Fruit fly (Drosophila melanogaster) whole organism, prepupa: Measurements from ENCODE around the gene CG9147.

Source experiments
- CG10631 ChIP-seq: fragments of 200-800 bp; sonication (Bioruptor generic); optimal IDR thresholded peaks from 2 replicates; lab custom pipeline; 2016; ENCODE audit warnings: missing biosample characterization, missing genetic modification characterization
- CG11902 ChIP-seq: fragments of 200-800 bp; sonication (Bioruptor generic); optimal IDR thresholded peaks from 3 replicates; lab custom pipeline; 2016; ENCODE audit warnings: missing biosample characterization, missing genetic modification characterization
- CG15336 ChIP-seq: fragments of 200-800 bp; sonication (Bioruptor generic); IDR thresholded peaks from 2 replicates; pipeline ENCODE4 v1.3.6; 2022; ENCODE audit warnings: missing biosample characterization, missing genetic modification characterization
- CG1621 ChIP-seq: fragments of 200-800 bp; sonication (Bioruptor generic); optimal IDR thresholded peaks from 3 replicates; lab custom pipeline; 2018; ENCODE audit warnings: missing biosample characterization, mild to moderate bottlenecking, missing genetic modification characterization
- CG16779 ChIP-seq: fragments of 200-800 bp; sonication (Bioruptor generic); optimal IDR thresholded peaks from 3 replicates; lab custom pipeline; 2017; ENCODE audit warnings: missing biosample characterization, mild to moderate bottlenecking, missing genetic modification characterization
- CG3032 ChIP-seq: fragments of 200-800 bp; optimal IDR thresholded peaks from 2 replicates; lab custom pipeline; 2019; ENCODE audit warnings: missing biosample characterization, mild to moderate bottlenecking, missing genetic modification characterization, moderate library complexity
- CG31627 ChIP-seq: fragments of 200-800 bp; sonication (Bioruptor generic); optimal IDR thresholded peaks from 3 replicates; lab custom pipeline; 2016; ENCODE audit warnings: missing biosample characterization, missing genetic modification characterization
- CG32006 ChIP-seq: fragments of 200-800 bp; sonication (Bioruptor generic); optimal IDR thresholded peaks from 3 replicates; lab custom pipeline; 2017; ENCODE audit warnings: missing biosample characterization, mild to moderate bottlenecking, missing genetic modification characterization
- CG3919 ChIP-seq: fragments of 200-800 bp; sonication (Bioruptor generic); optimal IDR thresholded peaks from 3 replicates; lab custom pipeline; 2016; ENCODE audit warnings: missing biosample characterization, missing genetic modification characterization
- CG4318 ChIP-seq: fragments of 200-800 bp; sonication (Bioruptor generic); optimal IDR thresholded peaks from 3 replicates; lab custom pipeline; 2017; ENCODE audit warnings: missing biosample characterization, mild to moderate bottlenecking, missing genetic modification characterization
- CG6163 ChIP-seq: fragments of 200-800 bp; sonication (Bioruptor generic); IDR thresholded peaks from 3 replicates; pipeline ENCODE4 v1.3.6; 2022; ENCODE audit warnings: missing biosample characterization, missing genetic modification characterization
- CG6276 ChIP-seq: fragments of 200-800 bp; sonication (Bioruptor generic); optimal IDR thresholded peaks from 2 replicates; lab custom pipeline; 2017; ENCODE audit warnings: missing biosample characterization, mild to moderate bottlenecking, missing genetic modification characterization
- CG6792 ChIP-seq: fragments of 200-800 bp; sonication (Bioruptor generic); optimal IDR thresholded peaks from 3 replicates; lab custom pipeline; 2016; ENCODE audit warnings: missing biosample characterization, missing genetic modification characterization
- CG6854 ChIP-seq: fragments of 200-800 bp; sonication (Bioruptor generic); optimal IDR thresholded peaks from 2 replicates; lab custom pipeline; 2017; ENCODE audit warnings: missing biosample characterization, mild to moderate bottlenecking, missing genetic modification characterization
- CG7368 ChIP-seq: fragments of 200-800 bp; sonication (Bioruptor generic); optimal IDR thresholded peaks from 3 replicates; lab custom pipeline; 2016; ENCODE audit warnings: missing biosample characterization, missing genetic modification characterization
- CG8119 ChIP-seq: fragments of 200-800 bp; sonication (Bioruptor generic); IDR thresholded peaks from 3 replicates; pipeline ENCODE4 v1.3.6; 2022; ENCODE audit warnings: missing biosample characterization, missing genetic modification characterization
- CG8632 ChIP-seq: fragments of 200-800 bp; sonication (Bioruptor generic); optimal IDR thresholded peaks from 3 replicates; lab custom pipeline; 2016; ENCODE audit warnings: missing biosample characterization, missing genetic modification characterization
- Eip75B ChIP-seq: fragments of 200-800 bp; sonication (Bioruptor generic); optimal IDR thresholded peaks from 3 replicates; lab custom pipeline; 2016; ENCODE audit warnings: missing biosample characterization, missing genetic modification characterization
- Eip78C ChIP-seq: fragments of 200-800 bp; sonication (Bioruptor generic); peaks from one replicate; lab custom pipeline; 2016; ENCODE audit warnings: missing biosample characterization, missing genetic modification characterization
- Ets96B ChIP-seq: fragments of 200-800 bp; optimal IDR thresholded peaks from 2 replicates; lab custom pipeline; 2019; ENCODE audit warnings: missing biosample characterization, mild to moderate bottlenecking, missing genetic modification characterization, moderate library complexity
- Gug ChIP-seq: fragments of 200-800 bp; sonication (Bioruptor generic); IDR thresholded peaks from 2 replicates; pipeline ENCODE4 v1.3.6; 2022; ENCODE audit warnings: missing biosample characterization, missing genetic modification characterization
- Hr38 ChIP-seq: sonication (Bioruptor generic); optimal IDR thresholded peaks from 2 replicates; lab custom pipeline; 2016; ENCODE audit warnings: missing biosample characterization, missing genetic modification characterization
- Hr4 ChIP-seq: fragments of 200-800 bp; sonication (Bioruptor generic); optimal IDR thresholded peaks from 3 replicates; lab custom pipeline; 2016; ENCODE audit warnings: missing biosample characterization, missing genetic modification characterization
- Lpt ChIP-seq: fragments of 200-800 bp; sonication (Bioruptor generic); optimal IDR thresholded peaks from 3 replicates; lab custom pipeline; 2016; ENCODE audit warnings: missing biosample characterization, missing genetic modification characterization
- Met ChIP-seq: fragments of 200-800 bp; sonication (Bioruptor generic); optimal IDR thresholded peaks from 3 replicates; lab custom pipeline; 2016; ENCODE audit warnings: missing biosample characterization, missing genetic modification characterization
- OdsH ChIP-seq: fragments of 200-800 bp; sonication (Bioruptor generic); optimal IDR thresholded peaks from 3 replicates; lab custom pipeline; 2016; ENCODE audit warnings: missing biosample characterization, missing genetic modification characterization
- Smox ChIP-seq: fragments of 200-800 bp; sonication (Bioruptor generic); optimal IDR thresholded peaks from 3 replicates; lab custom pipeline; 2016; ENCODE audit warnings: missing biosample characterization, missing genetic modification characterization
- Sox102F ChIP-seq: fragments of 200-800 bp; sonication (Bioruptor generic); optimal IDR thresholded peaks from 2 replicates; lab custom pipeline; 2016; ENCODE audit warnings: missing biosample characterization, mild to moderate bottlenecking, missing genetic modification characterization
- Sox14 ChIP-seq: fragments of 200-800 bp; sonication (Bioruptor generic); optimal IDR thresholded peaks from 3 replicates; lab custom pipeline; 2016; ENCODE audit warnings: missing biosample characterization, missing genetic modification characterization
- Sox15 ChIP-seq: fragments of 200-800 bp; sonication (Bioruptor generic); optimal IDR thresholded peaks from 3 replicates; lab custom pipeline; 2016; ENCODE audit warnings: missing biosample characterization, missing genetic modification characterization
- achi ChIP-seq: fragments of 200-800 bp; sonication (Bioruptor generic); optimal IDR thresholded peaks from 3 replicates; lab custom pipeline; 2016; ENCODE audit warnings: missing biosample characterization, missing genetic modification characterization
- cyc ChIP-seq: fragments of 200-800 bp; sonication (Bioruptor generic); optimal IDR thresholded peaks from 3 replicates; lab custom pipeline; 2016; ENCODE audit warnings: missing biosample characterization, missing genetic modification characterization
- dsx ChIP-seq: fragments of 200-800 bp; optimal IDR thresholded peaks from 3 replicates; lab custom pipeline; 2019; ENCODE audit warnings: missing biosample characterization, mild to moderate bottlenecking, missing genetic modification characterization, moderate library complexity; ENCODE audit not compliant: poor library complexity, severe bottlenecking
- eg ChIP-seq: fragments of 200-800 bp; sonication (Bioruptor generic); IDR thresholded peaks from 3 replicates; pipeline ENCODE4 v1.3.6; 2022; ENCODE audit warnings: missing biosample characterization, missing genetic modification characterization
- fd59A ChIP-seq: fragments of 200-800 bp; sonication (Bioruptor generic); optimal IDR thresholded peaks from 2 replicates; lab custom pipeline; 2017; ENCODE audit warnings: missing biosample characterization, mild to moderate bottlenecking, missing genetic modification characterization, missing genetic modification reagents
- fd85E ChIP-seq: fragments of 200-800 bp; sonication (Bioruptor generic); optimal IDR thresholded peaks from 3 replicates; lab custom pipeline; 2016; ENCODE audit warnings: missing biosample characterization, missing genetic modification characterization
- fkh ChIP-seq: fragments of 200-800 bp; sonication (Bioruptor generic); optimal IDR thresholded peaks from 3 replicates; lab custom pipeline; 2017; ENCODE audit warnings: missing biosample characterization, mild to moderate bottlenecking, missing genetic modification characterization, moderate library complexity
- lz ChIP-seq: fragments of 200-800 bp; sonication (Bioruptor generic); optimal IDR thresholded peaks from 3 replicates; lab custom pipeline; 2016; ENCODE audit warnings: missing biosample characterization, missing genetic modification characterization
- net ChIP-seq: fragments of 200-800 bp; sonication (Bioruptor generic); optimal IDR thresholded peaks from 3 replicates; lab custom pipeline; 2016; ENCODE audit warnings: missing biosample characterization, missing genetic modification characterization
- pdm3 ChIP-seq: fragments of 200-800 bp; sonication (Bioruptor generic); optimal IDR thresholded peaks from 3 replicates; lab custom pipeline; 2016; ENCODE audit warnings: missing biosample characterization, missing genetic modification characterization
- salr ChIP-seq, 2 experiments: fragments of 200-800 bp; sonication (Bioruptor generic); optimal IDR thresholded peaks; 3 replicates each; lab custom pipeline; 2016 to 2018; ENCODE audit warnings: missing biosample characterization in 2 of 2, missing genetic modification characterization in 2 of 2, mild to moderate bottlenecking in 1 of 2
- spab ChIP-seq: fragments of 200-800 bp; sonication (Bioruptor generic); optimal IDR thresholded peaks from 2 replicates; lab custom pipeline; 2017; ENCODE audit warnings: missing biosample characterization, mild to moderate bottlenecking, missing genetic modification characterization, missing genetic modification reagents
- ss ChIP-seq, 2 experiments: fragments of 200-800 bp; sonication (Bioruptor generic); optimal IDR thresholded peaks; 2 replicates in 1 of 2; 3 replicates in 1 of 2; lab custom pipeline; 2017 to 2018; ENCODE audit warnings: mild to moderate bottlenecking in 2 of 2, missing biosample characterization in 2 of 2, missing genetic modification characterization in 2 of 2, moderate library complexity in 1 of 2
- svp ChIP-seq: fragments of 200-800 bp; sonication (Bioruptor generic); peaks from one replicate; lab custom pipeline; 2016; ENCODE audit warnings: missing biosample characterization, missing genetic modification characterization
- topi ChIP-seq: fragments of 200-800 bp; sonication (Bioruptor generic); optimal IDR thresholded peaks from 3 replicates; lab custom pipeline; 2016; ENCODE audit warnings: missing biosample characterization, missing genetic modification characterization

CG9147 gene

DNA sequence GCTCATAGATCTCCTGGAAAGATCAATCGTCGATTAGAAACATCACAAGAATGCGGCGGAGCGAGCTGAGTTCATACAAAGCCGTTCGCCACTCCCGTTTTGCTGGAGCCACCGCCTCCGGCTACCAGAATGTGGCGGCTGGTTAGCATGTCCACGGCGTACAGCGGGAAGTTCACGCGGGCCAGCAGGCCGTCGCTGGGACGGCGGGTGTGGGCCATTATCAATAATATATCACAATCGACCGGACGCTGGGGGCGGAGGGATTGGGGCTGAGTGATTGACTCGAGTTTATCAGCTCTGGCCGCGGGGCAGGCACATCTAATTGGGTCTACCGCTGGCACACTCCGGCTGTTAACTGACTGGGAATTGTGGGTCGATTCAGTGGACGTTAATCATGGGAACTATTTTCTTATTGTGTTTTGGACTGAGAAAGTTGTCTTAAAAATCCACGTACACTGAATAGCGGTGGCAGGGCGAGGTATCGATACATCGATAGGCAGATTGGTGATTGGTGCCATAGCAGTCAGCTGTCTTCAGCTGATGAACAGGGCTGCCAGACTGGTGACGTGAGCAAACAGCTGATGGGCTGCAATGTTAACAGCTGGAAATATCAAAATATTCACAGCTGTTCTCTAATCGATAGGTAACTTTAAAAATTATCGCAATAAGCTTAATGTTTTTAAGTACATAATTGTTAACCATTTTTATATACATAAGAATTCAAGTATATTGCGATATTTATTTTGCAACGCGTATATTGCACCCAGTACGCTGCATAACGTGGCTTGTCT lies 32.9 kb downstream of the CG9147 start, which contains the start of gene CG9175:
CG9175 (minus strand) TSS at position 488 of the 791 bp plus-strand sequence.
- TF ChIP-seq Gug (no peak), net (no peak), achi (GFP tag; lab: Kevin White, UChicago) (no peak), CG8632 (GFP tag; lab: Kevin White, UChicago) (no peak), Hr4 (GFP tag; lab: Kevin White, UChicago) (no peak), CG1621 (peak; percentile 49), Eip75B (no peak), Eip78C (peak; percentile 80), fkh (GFP tag; lab: Kevin White, UChicago) (peak; percentile 38), CG3032 (tag; lab: Kevin White, UChicago) (no peak), fd85E (GFP tag; lab: Kevin White, UChicago) (no peak), CG6276 (no peak), lz (peak; percentile 14), CG31627 (GFP tag; lab: Kevin White, UChicago) (peak; percentile 21), svp (GFP tag; lab: Kevin White, UChicago) (peak; percentile 96), CG6163 (no peak), OdsH (GFP tag; lab: Kevin White, UChicago) (no peak), Sox102F (GFP tag; lab: Kevin White, UChicago) (no peak), Sox14 (GFP tag; lab: Kevin White, UChicago) (peak; percentile 47), Sox15 (GFP tag; lab: Kevin White, UChicago) (no peak)

DNA sequence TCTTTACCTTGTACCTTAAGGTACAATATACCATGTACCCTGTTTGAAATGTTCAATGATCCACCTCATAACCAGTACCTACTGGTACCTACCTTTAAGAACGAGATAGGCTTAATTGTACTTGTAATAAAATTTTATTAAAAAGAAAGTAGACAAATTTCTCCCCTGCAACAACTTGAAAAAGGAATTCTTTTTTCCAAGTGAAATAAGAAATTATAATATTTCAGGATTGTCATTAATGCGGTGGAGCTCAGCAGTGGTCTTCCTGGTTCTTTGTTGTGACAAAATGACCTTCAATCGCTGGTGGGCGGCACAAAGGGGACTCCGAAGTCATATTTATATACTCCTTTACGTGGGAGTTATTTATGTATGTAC lies 33.5 kb downstream of the CG9147 start:
- TF ChIP-seq CG7368 (GFP tag; lab: Kevin White, UChicago) (no peak), achi (GFP tag; lab: Kevin White, UChicago) (no peak), Eip78C (peak; percentile 63), Sox102F (GFP tag; lab: Kevin White, UChicago) (no peak), Smox (GFP tag; lab: Kevin White, UChicago) (no peak), ss (GFP tag; optimal IDR thresholded peaks at IDR 0.05; lab: Kevin White, UChicago) (no peak), Lpt (GFP tag; lab: Kevin White, UChicago) (no peak), CG11902 (GFP tag; lab: Kevin White, UChicago) (no peak), spab (GFP tag; lab: Kevin White, UChicago) (no peak), Hr4 (GFP tag; lab: Kevin White, UChicago) (no peak), CG6854 (GFP tag; lab: Kevin White, UChicago) (no peak), lz (no peak), Sox15 (GFP tag; lab: Kevin White, UChicago) (no peak), Hr38 (GFP tag; lab: Kevin White, UChicago) (no peak), Eip75B (no peak), CG1621 (no peak), pdm3 (GFP tag; lab: Kevin White, UChicago) (no peak), CG32006 (GFP tag; lab: Kevin White, UChicago) (no peak), CG3919 (no peak), CG16779 (tag; lab: Kevin White, UChicago) (no peak), Ets96B (tag; lab: Kevin White, UChicago) (no peak), cyc (GFP tag; lab: Kevin White, UChicago) (no peak), Met (GFP tag; lab: Kevin White, UChicago) (peak; percentile 33), Sox14 (GFP tag; lab: Kevin White, UChicago) (peak; percentile 54)

DNA sequence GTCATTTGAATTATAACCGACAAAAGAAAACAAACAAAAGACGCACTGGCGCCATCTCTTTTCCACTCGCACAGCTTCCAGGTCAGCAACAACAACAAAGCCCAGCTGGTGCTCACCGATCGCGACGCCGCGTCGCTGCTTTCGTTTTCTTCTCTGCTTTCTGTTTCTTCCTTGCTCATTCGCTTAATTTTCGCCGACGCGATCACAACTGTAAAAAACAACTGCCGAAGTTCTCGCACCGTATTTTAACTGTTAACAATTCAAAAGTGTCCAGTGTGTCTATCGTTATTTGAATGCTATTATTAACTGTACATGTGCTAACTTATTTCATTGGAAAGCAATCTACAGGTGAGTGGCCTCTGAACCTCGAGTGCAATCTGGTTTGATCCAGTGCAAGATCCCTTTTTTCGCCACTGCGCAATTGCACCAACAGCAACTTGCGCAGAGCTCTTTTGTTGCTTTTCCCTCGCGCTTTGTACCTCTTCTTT lies 34.4 kb downstream of the CG9147 start, which contains the start of gene stai:
stai (plus strand) TSS at position 176 of the 488 bp plus-strand sequence.
- TF ChIP-seq CG8119 (GFP tag; lab: Robert Waterston, UW) (peak; percentile 39; the same call in 1 of the 3 replicates), Gug (no peak), CG6163 (peak; percentile 83; the same call in 2 of the 3 replicates), CG31627 (GFP tag; lab: Kevin White, UChicago) (no peak), CG6276 (peak; percentile 17), CG15336 (GFP tag; lab: Robert Waterston, UW) (peak; percentile 25; the same call in 1 of the 2 replicates), fd59A (GFP tag; lab: Kevin White, UChicago) (no peak), CG4318 (GFP tag; lab: Kevin White, UChicago) (no peak), CG10631 (GFP tag; lab: Kevin White, UChicago) (no peak), Hr38 (GFP tag; lab: Kevin White, UChicago) (no peak), CG6792 (GFP tag; lab: Kevin White, UChicago) (no peak), Eip75B (peak; percentile 42), eg (peak; percentile 54), Sox15 (GFP tag; lab: Kevin White, UChicago) (no peak), cyc (GFP tag; lab: Kevin White, UChicago) (no peak), CG7368 (GFP tag; lab: Kevin White, UChicago) (peak; percentile 17), dsx (peak; percentile 58), salr (GFP tag; optimal IDR thresholded peaks at IDR 0.05; lab: Kevin White, UChicago) (peak in 1 of 2 experiments; percentile 15), Ets96B (tag; lab: Kevin White, UChicago) (no peak), topi (GFP tag; lab: Kevin White, UChicago) (peak; percentile 34), Met (GFP tag; lab: Kevin White, UChicago) (peak; percentile 17)
